Fruit fly (Drosophila melanogaster) whole organism, pupa: ENCODE measurements around the gene CG17572.
A peak's percentile ranks its signal among the peaks of the same experiment; 100 is the strongest.

Experiments used
- CG10348 ChIP-seq: fragments of 200-800 bp; sonication (Bioruptor generic); IDR thresholded peaks from 2 replicates; pipeline ENCODE4 v1.3.6; 2022; ENCODE audit warnings: missing biosample characterization, missing genetic modification characterization
- CG12605 ChIP-seq: fragments of 200-800 bp; sonication (Bioruptor generic); IDR thresholded peaks from 2 replicates; pipeline ENCODE4 v1.3.6; 2022; ENCODE audit warnings: missing biosample characterization, missing genetic modification characterization
- CG13204 ChIP-seq: fragments of 200-800 bp; sonication (Bioruptor generic); optimal IDR thresholded peaks from 2 replicates; lab custom pipeline; 2018; ENCODE audit warnings: missing biosample characterization, mild to moderate bottlenecking, missing genetic modification characterization, moderate library complexity
- CG14655 ChIP-seq: fragments of 200-800 bp; sonication (Bioruptor generic); optimal IDR thresholded peaks from 3 replicates; lab custom pipeline; 2017; ENCODE audit warnings: mild to moderate bottlenecking, missing biosample characterization, missing genetic modification reagents, missing genetic modification characterization
- CG15710 ChIP-seq: fragments of 200-800 bp; sonication (Bioruptor generic); optimal IDR thresholded peaks from 2 replicates; lab custom pipeline; 2018; ENCODE audit warnings: missing biosample characterization, mild to moderate bottlenecking, missing genetic modification characterization, moderate library complexity
- CG17806 ChIP-seq: fragments of 200-800 bp; sonication (Bioruptor generic); optimal IDR thresholded peaks from 2 replicates; lab custom pipeline; 2018; ENCODE audit warnings: missing biosample characterization, mild to moderate bottlenecking, missing genetic modification characterization, moderate library complexity
- CG32121 ChIP-seq: fragments of 200-800 bp; sonication (Bioruptor generic); IDR thresholded peaks from 2 replicates; pipeline ENCODE4 v1.3.6; 2022; ENCODE audit warnings: missing biosample characterization, missing genetic modification characterization
- CG34367 ChIP-seq: fragments of 200-800 bp; sonication (Bioruptor generic); optimal IDR thresholded peaks from 2 replicates; lab custom pipeline; 2018; ENCODE audit warnings: missing biosample characterization, mild to moderate bottlenecking, missing genetic modification characterization
- CG4496 ChIP-seq: fragments of 200-800 bp; sonication (Bioruptor generic); IDR thresholded peaks from 3 replicates; pipeline ENCODE4 v1.3.6; 2022; ENCODE audit warnings: missing biosample characterization, missing genetic modification characterization
- CG8159 ChIP-seq: fragments of 200-800 bp; sonication (Bioruptor generic); optimal IDR thresholded peaks from 3 replicates; lab custom pipeline; 2018; ENCODE audit warnings: missing biosample characterization, mild to moderate bottlenecking, missing genetic modification characterization, moderate library complexity
- CG8301 ChIP-seq: fragments of 200-800 bp; sonication (Bioruptor generic); optimal IDR thresholded peaks from 2 replicates; lab custom pipeline; 2018; ENCODE audit warnings: missing biosample characterization, mild to moderate bottlenecking, missing genetic modification characterization
- CG9948 ChIP-seq: fragments of 200-800 bp; sonication (Bioruptor generic); optimal IDR thresholded peaks from 2 replicates; lab custom pipeline; 2018; ENCODE audit warnings: missing biosample characterization, mild to moderate bottlenecking, missing genetic modification characterization, moderate library complexity
- D1 ChIP-seq: fragments of 200-800 bp; sonication (Bioruptor generic); optimal IDR thresholded peaks from 2 replicates; lab custom pipeline; 2018; ENCODE audit warnings: missing biosample characterization, mild to moderate bottlenecking, missing genetic modification characterization, moderate library complexity
- EcR ChIP-seq: fragments of 200-800 bp; sonication (Bioruptor generic); optimal IDR thresholded peaks from 3 replicates; lab custom pipeline; 2019; ENCODE audit warnings: missing biosample characterization, missing genetic modification characterization, mild to moderate bottlenecking, moderate library complexity, missing genetic modification reagents
- Ets98B ChIP-seq: fragments of 200-800 bp; sonication (Bioruptor generic); IDR thresholded peaks from 2 replicates; pipeline ENCODE4 v1.3.6; 2022; ENCODE audit warnings: missing biosample characterization, missing genetic modification characterization
- Pif1A ChIP-seq: fragments of 200-800 bp; sonication (Bioruptor generic); optimal IDR thresholded peaks from 3 replicates; lab custom pipeline; 2016; ENCODE audit warnings: missing biosample characterization, missing genetic modification characterization
- Pif1B ChIP-seq: fragments of 200-800 bp; sonication (Bioruptor generic); optimal IDR thresholded peaks from 3 replicates; lab custom pipeline; 2016; ENCODE audit warnings: missing biosample characterization, missing genetic modification characterization
- Snoo ChIP-seq: fragments of 200-800 bp; sonication (Bioruptor generic); optimal IDR thresholded peaks from 3 replicates; lab custom pipeline; 2017; ENCODE audit warnings: missing biosample characterization, mild to moderate bottlenecking, missing genetic modification characterization, inconsistent platforms
- fd96Ca ChIP-seq: fragments of 200-800 bp; sonication (Bioruptor generic); IDR thresholded peaks from 3 replicates; pipeline ENCODE4 v1.3.6; 2022; ENCODE audit warnings: missing biosample characterization, missing genetic modification characterization
- gl ChIP-seq: fragments of 200-800 bp; sonication (Bioruptor generic); optimal IDR thresholded peaks from 2 replicates; lab custom pipeline; 2018; ENCODE audit warnings: missing biosample characterization, mild to moderate bottlenecking, missing genetic modification characterization
- rn ChIP-seq: fragments of 200-800 bp; sonication (Bioruptor generic); IDR thresholded peaks from 2 replicates; pipeline ENCODE4 v1.3.6; 2022; ENCODE audit warnings: missing biosample characterization, missing genetic modification characterization

The CG17572 gene

dm6 chr2L:19111729-19112128 lies 37.8 kb upstream of the CG17572 start:
- TF ChIP-seq Snoo (tag; lab: Kevin White, UChicago), result no peak
- TF ChIP-seq CG17806 (tag; lab: Kevin White, UChicago), result no peak
- no peak for TF ChIP-seq CG12605
- TF ChIP-seq Pif1A, result no peak
- TF ChIP-seq CG34367 (tag; lab: Kevin White, UChicago), result peak; percentile 10
- peak; percentile 38 for TF ChIP-seq Ets98B (GFP tag; lab: Robert Waterston, UW)
- no peak for TF ChIP-seq CG8159
- TF ChIP-seq CG15710 (tag; lab: Kevin White, UChicago), result no peak
- no peak for TF ChIP-seq Pif1B (GFP tag; lab: Kevin White, UChicago)
- no peak for TF ChIP-seq CG9948 (tag; lab: Kevin White, UChicago)
- no peak for TF ChIP-seq gl (tag; lab: Kevin White, UChicago)
- no peak for TF ChIP-seq CG14655

dm6 chr2L:19111137-19111536 lies 37.2 kb upstream of the CG17572 start:
- no peak for TF ChIP-seq Snoo (tag; lab: Kevin White, UChicago)
- TF ChIP-seq Ets98B (GFP tag; lab: Robert Waterston, UW), result no peak
- no peak for TF ChIP-seq CG32121
- no peak for TF ChIP-seq fd96Ca (GFP tag; lab: Robert Waterston, UW)
- TF ChIP-seq EcR, result no peak

- TF ChIP-seq CG12605 (no peak), CG10348 (GFP tag; lab: Robert Waterston, UW) (no peak), CG34367 (tag; lab: Kevin White, UChicago) (no peak), Snoo (tag; lab: Kevin White, UChicago) (no peak), CG13204 (GFP tag; lab: Kevin White, UChicago) (no peak), CG17806 (tag; lab: Kevin White, UChicago) (no peak), rn (no peak), CG8159 (no peak), Pif1A (no peak), CG14655 (no peak), Pif1B (GFP tag; lab: Kevin White, UChicago) (no peak), CG9948 (tag; lab: Kevin White, UChicago) (no peak), CG15710 (tag; lab: Kevin White, UChicago) (no peak), CG4496 (no peak), Ets98B (GFP tag; lab: Robert Waterston, UW) (no peak), gl (tag; lab: Kevin White, UChicago) (no peak), D1 (tag; lab: Kevin White, UChicago) (no peak)
- TF ChIP-seq, all 21 proteins: peak for 0
Observed at dm6 chr2L:19109625-19110204, 35.8 kb upstream of the CG17572 start, which contains the start of gene amd. TSS of gene amd (plus strand) at chr2L:19110154.

- TF ChIP-seq rn (no peak), D1 (tag; lab: Kevin White, UChicago) (no peak), CG8301 (tag; lab: Kevin White, UChicago) (no peak), CG34367 (tag; lab: Kevin White, UChicago) (no peak), gl (tag; lab: Kevin White, UChicago) (no peak), CG12605 (no peak), CG17806 (tag; lab: Kevin White, UChicago) (no peak)
Observed at dm6 chr2L:19108377-19108876, 34.5 kb upstream of the CG17572 start, which contains the start of gene Lim3. TSS of gene Lim3 (minus strand) at chr2L:19108427.

dm6 chr2L:19106235-19106634 lies 32.3 kb upstream of the CG17572 start:
- TF ChIP-seq Pif1A (no peak), CG14655 (no peak), EcR (no peak)

dm6 chr2L:19104383-19104782 lies 30.4 kb upstream of the CG17572 start:
- no peak for TF ChIP-seq CG14655
- no peak for TF ChIP-seq CG34367 (tag; lab: Kevin White, UChicago)
- TF ChIP-seq CG32121, result no peak
- TF ChIP-seq Ets98B (GFP tag; lab: Robert Waterston, UW), result no peak
- TF ChIP-seq Pif1A, result no peak
- no peak for TF ChIP-seq fd96Ca (GFP tag; lab: Robert Waterston, UW)
- no peak for TF ChIP-seq D1 (tag; lab: Kevin White, UChicago)
- no peak for TF ChIP-seq CG13204 (GFP tag; lab: Kevin White, UChicago)
- no peak for TF ChIP-seq EcR
- no peak for TF ChIP-seq CG8301 (tag; lab: Kevin White, UChicago)
- no peak for TF ChIP-seq CG4496
- no peak for TF ChIP-seq CG15710 (tag; lab: Kevin White, UChicago)
- no peak for TF ChIP-seq CG10348 (GFP tag; lab: Robert Waterston, UW)
- no peak for TF ChIP-seq CG12605
- no peak for TF ChIP-seq Snoo (tag; lab: Kevin White, UChicago)
- no peak for TF ChIP-seq CG9948 (tag; lab: Kevin White, UChicago)
